Worm (Caenorhabditis elegans) whole organism, young adult: ENCODE data around the gene crn-7.

Experiments used
- C06A6.2 ChIP-seq: fragments of 200-800 bp; sonication (Bioruptor generic); conservative IDR thresholded peaks from 2 replicates; pipeline ENCODE4 v1.3.6; 2022; ENCODE audit warnings: missing genetic modification characterization, missing compliant biosample characterization
- C17E4.6 ChIP-seq: fragments of 200-800 bp; sonication (Bioruptor generic); IDR thresholded peaks from 2 replicates; pipeline ENCODE4 v1.3.6; 2022; ENCODE audit warnings: missing genetic modification reagents, missing genetic modification characterization, missing compliant biosample characterization
- F33H1.4 ChIP-seq: fragments of 200-800 bp; sonication (Bioruptor generic); IDR thresholded peaks from 2 replicates; pipeline ENCODE4 v1.3.6; 2022; ENCODE audit warnings: missing genetic modification reagents, missing genetic modification characterization, missing compliant biosample characterization
- F55B11.4 ChIP-seq: sonication (generic microtip); optimal IDR thresholded peaks from 2 replicates; lab custom pipeline; 2016; ENCODE audit warnings: missing compliant biosample characterization, missing genetic modification characterization, borderline replicate concordance; ENCODE audit not compliant: insufficient read depth
- K11D2.4 ChIP-seq: fragments of 200-800 bp; sonication (Bioruptor generic); IDR thresholded peaks from 2 replicates; pipeline ENCODE4 v1.3.6; 2022; ENCODE audit warnings: missing genetic modification reagents, missing genetic modification characterization, missing compliant biosample characterization
- T26A5.8 ChIP-seq: sonication (generic microtip); optimal IDR thresholded peaks from 2 replicates; lab custom pipeline; 2016; ENCODE audit warnings: missing genetic modification characterization, missing compliant biosample characterization
- Y53F4B.3 ChIP-seq: fragments of 200-800 bp; sonication (Bioruptor generic); IDR thresholded peaks from 2 replicates; pipeline ENCODE4 v1.3.6; 2022; ENCODE audit warnings: missing genetic modification reagents, missing genetic modification characterization, missing compliant biosample characterization
- Y67H2A.10 ChIP-seq: fragments of 200-800 bp; sonication (Bioruptor generic); conservative IDR thresholded peaks from 2 replicates; pipeline ENCODE4 v1.3.6; 2022; ENCODE audit warnings: missing genetic modification reagents, missing genetic modification characterization, missing compliant biosample characterization
- Y95B8A.8 ChIP-seq: fragments of 200-800 bp; sonication (Bioruptor generic); IDR thresholded peaks from 2 replicates; pipeline ENCODE4 v1.3.6; 2022; ENCODE audit warnings: missing genetic modification reagents, missing genetic modification characterization, missing compliant biosample characterization
- ama-1 ChIP-seq, 3 experiments: fragments of 150-350 bp in 1 of 3; sonication (generic microtip) in 2 of 3; optimal IDR thresholded peaks; 2 replicates each; lab custom pipeline; 2014 to 2018; ENCODE audit warnings: missing biosample characterization in 2 of 3, missing genetic modification characterization in 2 of 3, missing genetic modification reagents in 2 of 3
- aptf-2 ChIP-seq: fragments of 200-800 bp; sonication (Bioruptor generic); conservative IDR thresholded peaks from 2 replicates; pipeline ENCODE4 v1.3.6; 2022; ENCODE audit warnings: missing genetic modification reagents, missing genetic modification characterization, missing compliant biosample characterization
- aptf-3 ChIP-seq: fragments of 200-800 bp; sonication (Bioruptor generic); IDR thresholded peaks from 2 replicates; pipeline ENCODE4 v1.3.6; 2022; ENCODE audit warnings: missing genetic modification characterization, missing compliant biosample characterization
- cebp-1 ChIP-seq, 2 experiments: fragments of 200-800 bp in 1 of 2; sonication (Bioruptor generic) in 1 of 2; sonication (generic microtip) in 1 of 2; IDR thresholded peaks in 1 of 2; optimal IDR thresholded peaks in 1 of 2; 2 replicates each; pipeline versions ENCODE4 v1.3.6 to Lab custom; 2017 to 2022; ENCODE audit warnings: missing compliant biosample characterization in 2 of 2, missing genetic modification characterization in 2 of 2, mild to moderate bottlenecking in 1 of 2, missing genetic modification reagents in 1 of 2, moderate library complexity in 1 of 2
- cebp-2 ChIP-seq: fragments of 200-800 bp; sonication (Bioruptor generic); IDR thresholded peaks from 2 replicates; pipeline ENCODE4 v1.3.6; 2022; ENCODE audit warnings: missing genetic modification characterization, missing compliant biosample characterization
- ceh-27 ChIP-seq: fragments of 200-800 bp; sonication (Bioruptor generic); optimal IDR thresholded peaks from 2 replicates; lab custom pipeline; 2018; ENCODE audit warnings: mild to moderate bottlenecking, missing genetic modification characterization, moderate library complexity, missing compliant biosample characterization
- ceh-91 ChIP-seq: fragments of 200-800 bp; sonication (Bioruptor generic); IDR thresholded peaks from 2 replicates; pipeline ENCODE4 v1.3.6; 2022; ENCODE audit warnings: missing genetic modification reagents, missing genetic modification characterization, missing compliant biosample characterization
- dox-1 ChIP-seq: fragments of 200-800 bp; sonication (Bioruptor generic); IDR thresholded peaks from 2 replicates; pipeline ENCODE4 v1.3.6; 2022; ENCODE audit warnings: missing genetic modification reagents, missing genetic modification characterization, missing compliant biosample characterization
- dpl-1 ChIP-seq: fragments of 150-350 bp; optimal IDR thresholded peaks from 2 replicates; lab custom pipeline; 2014; ENCODE audit warnings: missing biosample characterization, missing genetic modification reagents, missing genetic modification characterization
- efl-1 ChIP-seq: fragments of 150-350 bp; optimal IDR thresholded peaks from 2 replicates; lab custom pipeline; 2014; ENCODE audit warnings: missing biosample characterization, missing genetic modification reagents, missing genetic modification characterization
- gei-17 ChIP-seq: fragments of 200-800 bp; sonication (Bioruptor generic); optimal IDR thresholded peaks from 2 replicates; lab custom pipeline; 2018; ENCODE audit warnings: mild to moderate bottlenecking, missing genetic modification characterization, missing compliant biosample characterization
- him-1 ChIP-seq: sonication (generic microtip); optimal IDR thresholded peaks from 2 replicates; lab custom pipeline; 2016; ENCODE audit warnings: missing genotype, missing genetic modification reagents, missing genetic modification characterization, missing compliant biosample characterization
- hmg-1.2 ChIP-seq: fragments of 200-800 bp; sonication (Bioruptor generic); IDR thresholded peaks from 2 replicates; pipeline ENCODE4 v1.3.6; 2022; ENCODE audit warnings: missing genetic modification reagents, missing genetic modification characterization, missing compliant biosample characterization
- hmg-20 ChIP-seq: fragments of 200-800 bp; sonication (Bioruptor generic); IDR thresholded peaks from 2 replicates; pipeline ENCODE4 v1.3.6; 2022; ENCODE audit warnings: missing genetic modification reagents, missing genetic modification characterization, missing compliant biosample characterization
- hsf-1 ChIP-seq: fragments of 200-800 bp; sonication (Bioruptor generic); IDR thresholded peaks from 2 replicates; pipeline ENCODE4 v1.3.6; 2022; ENCODE audit warnings: missing genetic modification reagents, missing genetic modification characterization, missing compliant biosample characterization
- lag-1 ChIP-seq: fragments of 200-800 bp; sonication (Bioruptor generic); IDR thresholded peaks from 2 replicates; pipeline ENCODE4 v1.3.6; 2022; ENCODE audit warnings: missing genetic modification reagents, missing genetic modification characterization, missing compliant biosample characterization
- lin-26 ChIP-seq: fragments of 200-800 bp; sonication (Bioruptor generic); IDR thresholded peaks from 2 replicates; pipeline ENCODE4 v1.3.6; 2022; ENCODE audit warnings: missing genetic modification reagents, missing genetic modification characterization, missing compliant biosample characterization
- lin-35 ChIP-seq, 3 experiments: fragments of 150-350 bp in 2 of 3; sonication (generic microtip) in 1 of 3; optimal IDR thresholded peaks; 2 replicates each; lab custom pipeline; 2014 to 2018; ENCODE audit warnings: missing biosample characterization in 3 of 3, missing genetic modification characterization in 3 of 3, missing genetic modification reagents in 3 of 3
- lsy-27 ChIP-seq: sonication (generic microtip); optimal IDR thresholded peaks from 2 replicates; lab custom pipeline; 2017; ENCODE audit warnings: missing genetic modification characterization, mild to moderate bottlenecking, missing compliant biosample characterization, antibody characterized with exemption, missing genotype, borderline replicate concordance; ENCODE audit not compliant: insufficient read depth
- madf-8 ChIP-seq: fragments of 200-800 bp; sonication (Bioruptor generic); conservative IDR thresholded peaks from 2 replicates; pipeline ENCODE4 v1.3.6; 2022; ENCODE audit warnings: missing genetic modification reagents, missing genetic modification characterization, missing compliant biosample characterization
- mes-4 ChIP-seq: sonication (generic microtip); optimal IDR thresholded peaks from 2 replicates; lab custom pipeline; 2016; ENCODE audit warnings: missing genotype, missing genetic modification characterization, missing compliant biosample characterization
- mxl-1 ChIP-seq: sonication (generic microtip); optimal IDR thresholded peaks from 2 replicates; lab custom pipeline; 2016; ENCODE audit warnings: missing genetic modification characterization, missing compliant biosample characterization
- nfyb-1 ChIP-seq: fragments of 200-800 bp; sonication (Bioruptor generic); IDR thresholded peaks from 2 replicates; pipeline ENCODE4 v1.3.6; 2022; ENCODE audit warnings: missing genetic modification reagents, missing genetic modification characterization, missing compliant biosample characterization
- nhr-80 ChIP-seq: sonication (generic microtip); optimal IDR thresholded peaks from 2 replicates; lab custom pipeline; 2016; ENCODE audit warnings: missing genetic modification characterization, missing compliant biosample characterization
- pbrm-1 ChIP-seq: fragments of 200-800 bp; sonication (Bioruptor generic); IDR thresholded peaks from 2 replicates; pipeline ENCODE4 v1.3.6; 2022; ENCODE audit warnings: missing genetic modification reagents, missing genetic modification characterization, missing compliant biosample characterization
- rec-8 ChIP-seq, 2 experiments: sonication (generic microtip); optimal IDR thresholded peaks; 2 replicates each; lab custom pipeline; 2016; ENCODE audit warnings: mild to moderate bottlenecking in 2 of 2, missing genetic modification characterization in 2 of 2, missing genetic modification reagents in 2 of 2, missing genotype in 2 of 2, missing biosample characterization in 1 of 2, missing compliant biosample characterization in 1 of 2, moderate library complexity in 1 of 2
- repo-1 ChIP-seq: sonication (generic microtip); optimal IDR thresholded peaks from 2 replicates; lab custom pipeline; 2017; ENCODE audit warnings: mild to moderate bottlenecking, missing genetic modification characterization, missing compliant biosample characterization
- rpc-1 ChIP-seq, 2 experiments: fragments of 150-350 bp in 1 of 2; sonication (generic microtip) in 1 of 2; optimal IDR thresholded peaks; 2 replicates each; lab custom pipeline; 2014 to 2018; ENCODE audit warnings: missing biosample characterization in 1 of 2, missing genetic modification characterization in 1 of 2, missing genetic modification reagents in 1 of 2, missing genotype in 1 of 2
- snpc-1.3 ChIP-seq: sonication (generic microtip); optimal IDR thresholded peaks from 2 replicates; lab custom pipeline; 2017; ENCODE audit warnings: missing genetic modification characterization, mild to moderate bottlenecking, missing compliant biosample characterization, antibody characterized with exemption, moderate library complexity, missing genotype, missing genetic modification reagents; ENCODE audit not compliant: insufficient read depth
- somi-1 ChIP-seq: fragments of 200-800 bp; sonication (Bioruptor generic); optimal IDR thresholded peaks from 2 replicates; lab custom pipeline; 2018; ENCODE audit warnings: mild to moderate bottlenecking, missing genetic modification characterization, missing compliant biosample characterization
- sptf-2 ChIP-seq: fragments of 200-800 bp; sonication (Bioruptor generic); optimal IDR thresholded peaks from 2 replicates; lab custom pipeline; 2018; ENCODE audit warnings: mild to moderate bottlenecking, missing genetic modification characterization, missing compliant biosample characterization
- xnd-1 ChIP-seq: sonication (generic microtip); optimal IDR thresholded peaks from 2 replicates; lab custom pipeline; 2016; ENCODE audit warnings: missing genotype, missing genetic modification reagents, missing genetic modification characterization, missing compliant biosample characterization
- ztf-26 ChIP-seq: sonication (generic microtip); optimal IDR thresholded peaks from 2 replicates; lab custom pipeline; 2017; ENCODE audit warnings: missing genetic modification characterization, missing compliant biosample characterization
- ztf-3 ChIP-seq: fragments of 200-800 bp; sonication (Bioruptor generic); optimal IDR thresholded peaks from 2 replicates; lab custom pipeline; 2018; ENCODE audit warnings: mild to moderate bottlenecking, missing genetic modification characterization, missing compliant biosample characterization

The crn-7 gene

DNA sequence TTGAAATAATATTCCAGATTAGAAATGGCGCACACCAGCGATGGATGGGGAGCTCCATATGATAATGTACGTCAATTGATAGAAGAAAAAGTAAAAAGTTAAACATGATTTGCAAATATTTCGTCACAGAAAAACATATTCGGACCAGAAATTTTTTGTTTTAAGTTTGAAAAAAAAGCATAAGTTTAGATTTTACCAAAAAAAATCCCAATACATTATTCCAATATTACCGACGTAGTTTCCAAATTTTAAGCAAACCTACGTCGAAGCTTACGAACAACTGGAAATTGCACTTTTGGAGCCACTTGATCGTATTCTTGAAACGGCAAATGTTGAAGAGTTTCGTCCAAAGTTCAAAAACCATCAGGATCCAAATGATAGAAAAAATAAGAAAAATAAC, 35.7 kb upstream of the crn-7 start, which contains the start of gene henn-1:
Gene henn-1 (plus strand): TSS at position 18 of the 400 bp plus-strand sequence.
- no peak for TF ChIP-seq efl-1 (GFP tag; lab: Kevin White, UChicago)
- TF ChIP-seq ceh-91 (GFP tag; lab: Robert Waterston, UW), result no peak
- no peak for TF ChIP-seq C17E4.6
- TF ChIP-seq Y53F4B.3, result no peak
- peak; percentile 48; the same call in 1 of the 2 replicates for TF ChIP-seq cebp-1 (GFP tag; IDR thresholded peaks at IDR 0.05; lab: Robert Waterston, UW)
- TF ChIP-seq cebp-1 (tag; optimal IDR thresholded peaks at IDR 0.05; lab: Kevin White, UChicago), result peak; percentile 50
- peak; percentile 56 for TF ChIP-seq ama-1 (optimal IDR thresholded peaks at IDR 0.05; lab: Kevin White, UChicago)
- TF ChIP-seq ama-1 (GFP tag; optimal IDR thresholded peaks at IDR 0.05; lab: Kevin White, UChicago), result no peak
- no peak for TF ChIP-seq cebp-2 (GFP tag; lab: Robert Waterston, UW)
- TF ChIP-seq lsy-27, result no peak
- no peak for TF ChIP-seq him-1 (tag; lab: Kevin White, UChicago)
- TF ChIP-seq sptf-2, result no peak
- no peak for TF ChIP-seq rec-8 (tag; optimal IDR thresholded peaks at IDR 0.05; lab: Kevin White, UChicago)
- no peak for TF ChIP-seq repo-1 (tag; lab: Kevin White, UChicago)
- TF ChIP-seq hmg-20 (GFP tag; lab: Robert Waterston, UW), result no peak
- TF ChIP-seq nfyb-1 (GFP tag; lab: Robert Waterston, UW), result 0 out of 2 replicates have a peak, but pooled peaks have one; percentile 47
- TF ChIP-seq lag-1 (GFP tag; lab: Robert Waterston, UW), result no peak
- TF ChIP-seq somi-1 (GFP tag; lab: Kevin White, UChicago), result no peak
- TF ChIP-seq ztf-3 (GFP tag; lab: Kevin White, UChicago), result no peak
- TF ChIP-seq ztf-26 (tag; lab: Kevin White, UChicago), result no peak
- no peak for TF ChIP-seq T26A5.8 (tag; lab: Kevin White, UChicago)
- no peak for TF ChIP-seq hmg-1.2 (GFP tag; lab: Robert Waterston, UW)
- TF ChIP-seq Y67H2A.10 (GFP tag; lab: Robert Waterston, UW), result no peak
- TF ChIP-seq gei-17 (GFP tag; lab: Kevin White, UChicago), result no peak
- no peak for TF ChIP-seq snpc-1.3 (tag; lab: Kevin White, UChicago)
- TF ChIP-seq, all 124 proteins: peak for 3

DNA sequence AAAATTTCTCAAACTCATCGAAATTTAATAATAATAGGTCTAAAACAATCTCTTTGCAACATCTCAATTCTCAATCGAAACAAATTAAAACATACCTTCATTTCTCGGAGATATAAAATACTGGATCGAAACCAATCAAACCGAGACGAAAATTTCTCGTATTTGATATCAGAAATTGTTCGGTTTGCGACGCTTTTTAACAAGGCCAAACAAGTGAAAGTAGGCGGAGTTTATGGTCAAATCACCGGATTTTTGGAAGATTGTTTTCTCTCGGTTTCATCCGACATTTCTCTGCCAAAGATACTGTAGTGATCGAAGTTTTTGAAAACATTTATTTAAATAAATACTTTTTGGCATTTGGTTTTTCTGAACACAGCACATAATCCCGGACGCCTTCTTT, 33.0 kb upstream of the crn-7 start, which contains the start of gene C02F5.14:
Gene C02F5.14 (minus strand): TSS at position 157 of the 400 bp plus-strand sequence.
- TF ChIP-seq rpc-1 (optimal IDR thresholded peaks at IDR 0.05; lab: Kevin White, UChicago) (no peak), rpc-1 (tag; optimal IDR thresholded peaks at IDR 0.05; lab: Kevin White, UChicago) (no peak), lin-35 (GFP tag; optimal IDR thresholded peaks at IDR 0.05; lab: Kevin White, UChicago) (no peak), mes-4 (tag; lab: Kevin White, UChicago) (no peak), efl-1 (GFP tag; lab: Kevin White, UChicago) (no peak), pbrm-1 (no peak), Y95B8A.8 (no peak), aptf-3 (GFP tag; lab: Robert Waterston, UW) (no peak), F55B11.4 (tag; lab: Kevin White, UChicago) (no peak), lin-26 (GFP tag; lab: Robert Waterston, UW) (no peak)
- TF ChIP-seq, all 124 proteins: peak for 0

DNA sequence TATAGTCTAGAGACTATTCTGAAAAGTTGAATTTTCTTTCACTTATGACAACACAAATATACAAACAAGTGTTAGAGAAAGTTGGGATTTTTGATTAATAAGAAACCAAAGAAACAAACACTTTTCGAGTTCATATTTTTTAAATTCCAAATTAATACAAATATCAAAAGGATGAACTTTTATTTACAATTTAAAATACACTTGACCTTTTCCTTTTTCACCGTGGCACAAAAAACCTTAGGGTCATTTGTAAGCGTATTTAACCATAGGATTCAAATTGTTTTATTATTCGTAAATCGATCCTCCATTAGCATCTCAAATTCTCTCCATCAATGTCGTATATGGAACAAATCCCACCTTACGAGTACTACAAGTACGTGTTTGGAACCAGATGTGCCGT, 32.5 kb upstream of the crn-7 start, which contains the start of gene C02F5.5:
Gene C02F5.5 (plus strand): TSS at position 301 of the 400 bp plus-strand sequence.
- TF ChIP-seq dpl-1, result no peak

DNA sequence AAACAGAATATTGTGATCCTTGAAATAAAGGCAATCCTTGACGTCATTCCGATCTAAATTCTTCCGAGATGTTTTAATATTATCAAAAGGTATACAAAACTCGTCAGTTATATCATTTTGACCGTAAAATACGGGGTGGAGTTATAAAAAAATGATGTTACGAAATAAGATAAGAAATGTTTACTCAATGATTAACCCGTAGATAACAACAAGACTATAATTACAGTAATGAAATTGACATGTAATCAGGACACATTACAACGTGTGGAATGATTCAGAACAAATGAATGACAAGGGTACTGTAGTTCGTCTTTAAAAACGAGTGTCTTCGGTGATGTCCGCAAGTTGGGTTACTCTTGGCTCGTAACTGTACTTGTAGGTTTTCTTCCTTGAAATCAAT, 30.5 kb upstream of the crn-7 start, which contains the start of gene tsp-2:
Gene tsp-2 (minus strand): TSS at position 109 of the 400 bp plus-strand sequence.
- TF ChIP-seq F33H1.4 (GFP tag; lab: Robert Waterston, UW) (no peak), mxl-1 (tag; lab: Kevin White, UChicago) (no peak), K11D2.4 (no peak), hsf-1 (GFP tag; lab: Robert Waterston, UW) (no peak), C06A6.2 (GFP tag; lab: Robert Waterston, UW) (no peak), xnd-1 (tag; lab: Kevin White, UChicago) (no peak), dox-1 (no peak), aptf-2 (GFP tag; lab: Robert Waterston, UW) (no peak), nhr-80 (tag; lab: Kevin White, UChicago) (peak; percentile 79), efl-1 (GFP tag; lab: Kevin White, UChicago) (no peak), madf-8 (GFP tag; lab: Robert Waterston, UW) (no peak), ceh-27 (GFP tag; lab: Kevin White, UChicago) (no peak)
